Worm (Caenorhabditis elegans): Measurements from ENCODE around the gene spig-10.

DNA sequence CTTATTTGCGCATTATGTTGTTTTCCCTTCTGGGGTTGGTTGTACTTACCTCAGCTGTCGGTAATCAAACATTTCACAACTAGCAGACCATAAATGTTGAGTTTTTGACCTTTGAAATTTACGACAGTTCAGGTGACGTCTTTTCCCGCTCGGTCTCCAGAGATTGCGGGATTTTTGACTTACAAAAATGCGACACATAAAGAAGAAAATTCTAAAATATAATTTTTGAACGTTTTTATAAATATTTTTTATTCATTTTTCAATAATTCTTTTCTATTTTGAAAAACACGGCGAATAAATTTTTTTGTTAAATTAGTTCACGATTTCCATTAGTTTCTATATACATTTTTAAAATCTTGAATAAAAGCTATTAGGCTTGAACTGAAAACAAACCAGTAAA is 23.3 kb upstream of the spig-10 start, which contains the start of gene nhr-161:
- TF ChIP-seq ama-1 (optimal IDR thresholded peaks at IDR 0.05) (no peak), mdl-1 (tag; optimal IDR thresholded peaks at IDR 0.05) (no peak), nhr-25 (tag; optimal IDR thresholded peaks at IDR 0.05) (no peak), mbf-1 (tag; optimal IDR thresholded peaks at IDR 0.05) (no peak), nhr-237 (tag; optimal IDR thresholded peaks at IDR 0.05) (no peak), R02D3.7 (tag; optimal IDR thresholded peaks at IDR 0.05) (no peak), elt-3 (tag; optimal IDR thresholded peaks at IDR 0.05) (no peak), nhr-6 (tag; optimal IDR thresholded peaks at IDR 0.05) (no peak)

Data from whole organism, L2 larva.